Fruit fly (Drosophila melanogaster): ENCODE measurements around the gene Npc2c.

Gene Npc2c

dm6 chr3R:10048035-10048774, 11.8 kb upstream of the Npc2c start:
- TF ChIP-seq bcd (GFP tag; optimal IDR thresholded peaks at IDR 0.05) (peak; percentile 17), dm (GFP tag; optimal IDR thresholded peaks at IDR 0.05) (no peak), E2f1 (GFP tag; IDR thresholded peaks at IDR 0.05) (no peak), CG16863 (GFP tag; optimal IDR thresholded peaks at IDR 0.05) (no peak), dan (GFP tag; IDR thresholded peaks at IDR 0.05) (no peak), esg (GFP tag; conservative IDR thresholded peaks at IDR 0.05) (0 out of 2 replicates have a peak, but pooled peaks have one; percentile 27), CG30020 (tag; optimal IDR thresholded peaks at IDR 0.05) (no peak), Med (GFP tag) (peak; percentile 77), CG17829 (tag; optimal IDR thresholded peaks at IDR 0.05) (peak; percentile 51), CG9727 (GFP tag; optimal IDR thresholded peaks at IDR 0.05) (peak; percentile 35), CG1233 (GFP tag; optimal IDR thresholded peaks at IDR 0.05) (peak; percentile 45), Nf-YB (GFP tag; optimal IDR thresholded peaks at IDR 0.05) (peak; percentile 17), CG12659 (GFP tag; optimal IDR thresholded peaks at IDR 0.05) (peak; percentile 48), bowl (GFP tag; IDR thresholded peaks at IDR 0.05) (no peak), peb (GFP tag; IDR thresholded peaks at IDR 0.05) (0 out of 2 replicates have a peak, but pooled peaks have one; percentile 10), hkb (optimal IDR thresholded peaks at IDR 0.05) (no peak), hkb (GFP tag; IDR thresholded peaks at IDR 0.05) (no peak), NC2β (GFP tag; optimal IDR thresholded peaks at IDR 0.05) (no peak), chm (GFP tag; IDR thresholded peaks at IDR 0.05) (no peak), CG1603 (tag; optimal IDR thresholded peaks at IDR 0.05) (no peak), eve (GFP tag; optimal IDR thresholded peaks at IDR 0.05) (no peak), Atf6 (GFP tag; IDR thresholded peaks at IDR 0.05) (no peak), CG8281 (tag; optimal IDR thresholded peaks at IDR 0.05) (peak; percentile 11), NfI (GFP tag; optimal IDR thresholded peaks at IDR 0.05) (peak; percentile 36), H2.0 (GFP tag; IDR thresholded peaks at IDR 0.05) (no peak), CG18262 (tag; optimal IDR thresholded peaks at IDR 0.05) (peak; percentile 63), CG2889 (GFP tag; IDR thresholded peaks at IDR 0.05) (0 out of 3 replicates have a peak, but pooled peaks have one; percentile 21), CG10654 (GFP tag; optimal IDR thresholded peaks at IDR 0.05) (no peak), CG12071 (GFP tag; optimal IDR thresholded peaks at IDR 0.05) (no peak), Max (GFP tag; optimal IDR thresholded peaks at IDR 0.05) (peak; percentile 27), NK7.1 (GFP tag; optimal IDR thresholded peaks at IDR 0.05) (no peak), tap (tag; optimal IDR thresholded peaks at IDR 0.05) (peak; percentile 2), h (optimal IDR thresholded peaks at IDR 0.05) (no peak), Ptx1 (GFP tag; IDR thresholded peaks at IDR 0.05) (peak; percentile 37; the same call in 1 of the 2 replicates), PHDP (tag; optimal IDR thresholded peaks at IDR 0.05) (peak; percentile 33), ci (GFP tag; IDR thresholded peaks at IDR 0.05) (no peak), CG12155 (GFP tag; optimal IDR thresholded peaks at IDR 0.05) (peak; percentile 19), Bgb (GFP tag; IDR thresholded peaks at IDR 0.05; ENCODE audit: partially characterized antibody) (peak; percentile 35; the same call in 1 of the 2 replicates), slbo (GFP tag; IDR thresholded peaks at IDR 0.05) (peak; percentile 39), CG4730 (GFP tag; IDR thresholded peaks at IDR 0.05) (no peak), CG5245 (GFP tag; optimal IDR thresholded peaks at IDR 0.05) (no peak), CoRest (tag; optimal IDR thresholded peaks at IDR 0.05) (peak; percentile 68), cad (GFP tag; optimal IDR thresholded peaks at IDR 0.05) (no peak), CG10209 (GFP tag; optimal IDR thresholded peaks at IDR 0.05) (peak; percentile 38), Xrp1 (GFP tag; IDR thresholded peaks at IDR 0.05) (peak; percentile 15; the same call in 1 of the 2 replicates), CG12744 (GFP tag; optimal IDR thresholded peaks at IDR 0.05) (no peak), phol (tag; optimal IDR thresholded peaks at IDR 0.05) (peak; percentile 52), Rx (GFP tag; IDR thresholded peaks at IDR 0.05) (no peak), Kr (GFP tag; optimal IDR thresholded peaks at IDR 0.05) (no peak), Taf1 (GFP tag; IDR thresholded peaks at IDR 0.05) (no peak), ftz-f1 (GFP tag; optimal IDR thresholded peaks at IDR 0.05) (no peak)

Data from whole organism, embryonic.